Fruit fly (Drosophila melanogaster): ENCODE results near the gene Cdk1.

dm6 chr2L:10425599-10425998 lies 39.5 kb upstream of the Cdk1 start:
- TF ChIP-seq Sin3A (optimal IDR thresholded peaks at IDR 0.05), result no peak
- TF ChIP-seq insv (optimal IDR thresholded peaks at IDR 0.05), result no peak
- no peak for TF ChIP-seq h (optimal IDR thresholded peaks at IDR 0.05)
- no peak for TF ChIP-seq ttk (optimal IDR thresholded peaks at IDR 0.05)

Measured in Kc167 (cell line).